Fruit fly (Drosophila melanogaster) whole organism, prepupa: ENCODE data around the gene CG11342.

Source experiments
- Blimp-1 ChIP-seq: fragments of 200-800 bp; sonication (Bioruptor generic); optimal IDR thresholded peaks from 3 replicates; lab custom pipeline; 2017; ENCODE audit warnings: missing biosample characterization, missing genetic modification characterization, mild to moderate bottlenecking, moderate library complexity, missing genetic modification reagents
- CG10631 ChIP-seq: fragments of 200-800 bp; sonication (Bioruptor generic); optimal IDR thresholded peaks from 2 replicates; lab custom pipeline; 2016; ENCODE audit warnings: missing biosample characterization, missing genetic modification characterization
- CG31627 ChIP-seq: fragments of 200-800 bp; sonication (Bioruptor generic); optimal IDR thresholded peaks from 3 replicates; lab custom pipeline; 2016; ENCODE audit warnings: missing biosample characterization, missing genetic modification characterization
- CG3919 ChIP-seq: fragments of 200-800 bp; sonication (Bioruptor generic); optimal IDR thresholded peaks from 3 replicates; lab custom pipeline; 2016; ENCODE audit warnings: missing biosample characterization, missing genetic modification characterization
- CG4318 ChIP-seq: fragments of 200-800 bp; sonication (Bioruptor generic); optimal IDR thresholded peaks from 3 replicates; lab custom pipeline; 2017; ENCODE audit warnings: missing biosample characterization, mild to moderate bottlenecking, missing genetic modification characterization
- CG6276 ChIP-seq: fragments of 200-800 bp; sonication (Bioruptor generic); optimal IDR thresholded peaks from 2 replicates; lab custom pipeline; 2017; ENCODE audit warnings: missing biosample characterization, mild to moderate bottlenecking, missing genetic modification characterization
- CG6808 ChIP-seq: fragments of 200-800 bp; sonication (Bioruptor generic); optimal IDR thresholded peaks from 3 replicates; lab custom pipeline; 2017; ENCODE audit warnings: missing biosample characterization, missing genetic modification characterization, mild to moderate bottlenecking, moderate library complexity, missing genetic modification reagents
- CG6854 ChIP-seq: fragments of 200-800 bp; sonication (Bioruptor generic); optimal IDR thresholded peaks from 2 replicates; lab custom pipeline; 2017; ENCODE audit warnings: missing biosample characterization, mild to moderate bottlenecking, missing genetic modification characterization
- CG9139 ChIP-seq: fragments of 200-800 bp; sonication (Bioruptor generic); optimal IDR thresholded peaks from 3 replicates; lab custom pipeline; 2017; ENCODE audit warnings: missing biosample characterization, mild to moderate bottlenecking, missing genetic modification characterization
- Ets96B ChIP-seq: fragments of 200-800 bp; optimal IDR thresholded peaks from 2 replicates; lab custom pipeline; 2019; ENCODE audit warnings: missing biosample characterization, mild to moderate bottlenecking, missing genetic modification characterization, moderate library complexity
- dsx ChIP-seq: fragments of 200-800 bp; optimal IDR thresholded peaks from 3 replicates; lab custom pipeline; 2019; ENCODE audit warnings: missing biosample characterization, mild to moderate bottlenecking, missing genetic modification characterization, moderate library complexity; ENCODE audit not compliant: poor library complexity, severe bottlenecking
- lz ChIP-seq: fragments of 200-800 bp; sonication (Bioruptor generic); optimal IDR thresholded peaks from 3 replicates; lab custom pipeline; 2016; ENCODE audit warnings: missing biosample characterization, missing genetic modification characterization
- spab ChIP-seq: fragments of 200-800 bp; sonication (Bioruptor generic); optimal IDR thresholded peaks from 2 replicates; lab custom pipeline; 2017; ENCODE audit warnings: missing biosample characterization, mild to moderate bottlenecking, missing genetic modification characterization, missing genetic modification reagents

DNA sequence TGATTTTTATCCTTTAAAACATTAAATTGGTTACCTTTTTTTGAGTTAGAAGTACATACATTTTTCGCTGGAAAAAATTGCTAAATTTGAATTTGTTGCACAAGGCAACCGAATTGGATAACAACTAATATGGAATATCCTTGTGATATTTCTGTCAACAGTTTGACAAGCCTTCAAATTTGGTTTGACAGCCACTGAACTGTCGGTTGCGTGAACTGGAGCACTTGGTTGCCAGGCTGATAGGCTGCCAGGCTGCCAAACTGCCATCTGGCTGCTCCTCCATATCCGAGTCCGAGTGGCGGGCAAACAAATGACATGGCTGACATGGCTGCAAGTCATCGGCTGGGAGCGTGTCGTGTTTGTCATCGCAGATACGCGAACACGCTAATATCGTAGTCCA, 34.0 kb upstream of the CG11342 start:
- TF ChIP-seq Blimp-1 (GFP tag; lab: Kevin White, UChicago), result no peak
- TF ChIP-seq dsx, result no peak
- TF ChIP-seq CG6854 (GFP tag; lab: Kevin White, UChicago), result no peak
- no peak for TF ChIP-seq CG9139 (GFP tag; lab: Kevin White, UChicago)
- TF ChIP-seq CG6808 (GFP tag; lab: Kevin White, UChicago), result no peak
- TF ChIP-seq CG3919 (GFP tag; lab: Kevin White, UChicago), result no peak
- TF ChIP-seq CG4318 (GFP tag; lab: Kevin White, UChicago), result no peak
- no peak for TF ChIP-seq spab (GFP tag; lab: Kevin White, UChicago)
- no peak for TF ChIP-seq lz
- no peak for TF ChIP-seq Ets96B (tag; lab: Kevin White, UChicago)
- no peak for TF ChIP-seq CG10631 (GFP tag; lab: Kevin White, UChicago)
- no peak for TF ChIP-seq CG31627
- TF ChIP-seq CG6276 (GFP tag; lab: Kevin White, UChicago), result no peak
